Worm (Caenorhabditis elegans): ENCODE results near the gene ent-7.

DNA sequence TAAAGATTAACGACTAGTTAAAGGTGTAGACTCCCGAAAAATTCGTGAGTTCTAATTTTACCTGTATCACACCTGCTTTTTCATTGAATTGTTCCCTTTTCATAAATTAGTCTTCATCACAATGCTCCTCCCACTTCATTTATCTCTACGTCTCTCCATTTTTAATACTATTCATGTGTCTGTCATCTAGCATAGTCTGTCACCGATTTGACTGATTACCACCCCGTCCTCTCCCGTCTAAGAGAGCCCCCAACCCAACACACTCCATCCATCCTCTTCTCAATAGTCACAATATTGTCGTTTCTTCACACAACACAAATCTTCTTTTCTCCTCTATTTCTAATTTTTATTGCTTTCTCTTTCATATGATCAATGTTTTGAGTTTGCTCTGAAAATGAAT, 48.1 kb downstream of the ent-7 start:
- TF ChIP-seq nhr-237 (tag; optimal IDR thresholded peaks at IDR 0.05) (no peak), pax-3 (tag; optimal IDR thresholded peaks at IDR 0.05) (no peak), lin-15B (tag; optimal IDR thresholded peaks at IDR 0.05) (no peak)
